Worm (Caenorhabditis elegans) whole organism, L4 larva: Measurements from ENCODE around the gene F02E11.4.

Source experiments
- ZK546.5 ChIP-seq, 2 experiments: sonication (generic microtip); optimal IDR thresholded peaks; 2 replicates each; lab custom pipeline; 2017; ENCODE audit warnings: missing biosample characterization in 2 of 2, missing genetic modification characterization in 2 of 2
- ama-1 ChIP-seq: fragments of 150-350 bp; optimal IDR thresholded peaks from 2 replicates; lab custom pipeline; 2014; ENCODE audit warnings: inconsistent platforms, mixed read lengths
- dmd-8 ChIP-seq: fragments of 200-800 bp; sonication (Bioruptor generic); IDR thresholded peaks from 2 replicates; pipeline ENCODE4 v1.3.6; 2022; ENCODE audit warnings: missing genetic modification characterization, missing compliant biosample characterization
- fkh-10 ChIP-seq: fragments of 150-350 bp; optimal IDR thresholded peaks from 2 replicates; lab custom pipeline; 2014; ENCODE audit warnings: missing biosample characterization, missing genetic modification reagents, missing genetic modification characterization
- nhr-11 ChIP-seq: fragments of 150-350 bp; optimal IDR thresholded peaks from 2 replicates; lab custom pipeline; 2014; ENCODE audit warnings: missing biosample characterization, missing genetic modification characterization
- nhr-237 ChIP-seq: sonication (generic microtip); optimal IDR thresholded peaks from 2 replicates; lab custom pipeline; 2017; ENCODE audit warnings: missing biosample characterization, missing genetic modification characterization
- nhr-77 ChIP-seq: fragments of 150-350 bp; optimal IDR thresholded peaks from 2 replicates; lab custom pipeline; 2014; ENCODE audit warnings: missing biosample characterization, missing genetic modification characterization
- pqm-1 ChIP-seq: sonication (generic microtip); optimal IDR thresholded peaks from 2 replicates; lab custom pipeline; 2017; ENCODE audit warnings: missing biosample characterization, missing genetic modification characterization
- skn-1 ChIP-seq: fragments of 150-350 bp; optimal IDR thresholded peaks from 2 replicates; lab custom pipeline; 2014; ENCODE audit warnings: missing biosample characterization, missing genetic modification characterization
- zag-1 ChIP-seq: fragments of 150-350 bp; optimal IDR thresholded peaks from 2 replicates; lab custom pipeline; 2014; ENCODE audit warnings: missing biosample characterization, missing genetic modification characterization

ce11 chrII:3248043-3248718 is 29.4 kb downstream of the F02E11.4 start, which contains the start of the genes fbxc-50 and C17F4.2:
- no peak for TF ChIP-seq ZK546.5 (tag; optimal IDR thresholded peaks at IDR 0.05; lab: Kevin White, UChicago)
- no peak for TF ChIP-seq skn-1
- no peak for TF ChIP-seq fkh-10 (GFP tag; lab: Kevin White, UChicago)
- TF ChIP-seq ama-1 (lab: Kevin White, UChicago) = no peak
- TF ChIP-seq zag-1 (tag; lab: Kevin White, UChicago) = no peak
- no peak for TF ChIP-seq dmd-8 (GFP tag; lab: Robert Waterston, UW)
- TF ChIP-seq nhr-77 = no peak
- no peak for TF ChIP-seq pqm-1 (tag; lab: Kevin White, UChicago)
- TF ChIP-seq nhr-237 (tag; lab: Kevin White, UChicago) = no peak
- no peak for TF ChIP-seq nhr-11 (tag; lab: Kevin White, UChicago)
